Fruit fly (Drosophila melanogaster) whole organism, embryonic: Measurements from ENCODE around the gene mus101.

ENCODE experiments used
- BEAF-32 ChIP-seq: fragments of 200-800 bp; sonication (Bioruptor generic); optimal IDR thresholded peaks from 3 replicates; lab custom pipeline; 2017; ENCODE audit warnings: missing biosample characterization, missing genetic modification characterization, mild to moderate bottlenecking, moderate library complexity, missing genetic modification reagents
- CG10366 ChIP-seq: fragments of 200-800 bp; sonication (Bioruptor generic); IDR thresholded peaks from 2 replicates; pipeline ENCODE4 v1.3.6; 2022; ENCODE audit warnings: missing biosample characterization, missing genetic modification characterization
- CG10543 ChIP-seq: fragments of 200-800 bp; sonication (Bioruptor generic); optimal IDR thresholded peaks from 3 replicates; lab custom pipeline; 2017; ENCODE audit warnings: missing biosample characterization, mild to moderate bottlenecking, missing genetic modification characterization, moderate library complexity
- CG13624 ChIP-seq: fragments of 200-800 bp; sonication (Bioruptor generic); optimal IDR thresholded peaks from 2 replicates; lab custom pipeline; 2016; ENCODE audit warnings: missing biosample characterization, missing genetic modification characterization
- CG14441 ChIP-seq: fragments of 200-800 bp; sonication (Bioruptor generic); IDR thresholded peaks from 2 replicates; pipeline ENCODE4 v1.3.6; 2022; ENCODE audit warnings: missing biosample characterization, missing genetic modification characterization
- CG16863 ChIP-seq: fragments of 200-800 bp; sonication (Bioruptor generic); optimal IDR thresholded peaks from 3 replicates; lab custom pipeline; 2016; ENCODE audit warnings: missing biosample characterization, missing genetic modification characterization
- CG2678 ChIP-seq: fragments of 200-800 bp; sonication (Bioruptor generic); optimal IDR thresholded peaks from 3 replicates; lab custom pipeline; 2019; ENCODE audit warnings: missing biosample characterization, mild to moderate bottlenecking, missing genetic modification characterization, moderate library complexity
- CG3407 ChIP-seq: fragments of 200-800 bp; sonication (Bioruptor generic); optimal IDR thresholded peaks from 2 replicates; lab custom pipeline; 2018; ENCODE audit warnings: missing biosample characterization, mild to moderate bottlenecking, missing genetic modification characterization
- CG34376 ChIP-seq: fragments of 200-800 bp; sonication (Bioruptor generic); optimal IDR thresholded peaks from 2 replicates; lab custom pipeline; 2018; ENCODE audit warnings: missing biosample characterization, mild to moderate bottlenecking, missing genetic modification characterization
- CG6791 ChIP-seq: fragments of 200-800 bp; sonication (Bioruptor generic); IDR thresholded peaks from 3 replicates; pipeline ENCODE4 v1.3.6; 2022; ENCODE audit warnings: missing biosample characterization, missing genetic modification characterization; ENCODE audit not compliant: partially characterized antibody
- CG7357 ChIP-seq: fragments of 200-800 bp; sonication (Bioruptor generic); IDR thresholded peaks from 3 replicates; pipeline ENCODE4 v1.3.6; 2022; ENCODE audit warnings: missing biosample characterization, missing genetic modification characterization
- D19A ChIP-seq: fragments of 200-800 bp; optimal IDR thresholded peaks from 3 replicates; lab custom pipeline; 2019; ENCODE audit warnings: missing biosample characterization, mild to moderate bottlenecking, missing genetic modification characterization, moderate library complexity
- Dref ChIP-seq: fragments of 200-800 bp; sonication (Bioruptor generic); IDR thresholded peaks from 2 replicates; pipeline ENCODE4 v1.3.6; 2022; ENCODE audit warnings: missing biosample characterization, missing genetic modification characterization
- HLH54F ChIP-seq: fragments of 200-800 bp; sonication (Bioruptor generic); optimal IDR thresholded peaks from 3 replicates; lab custom pipeline; 2016; ENCODE audit warnings: missing biosample characterization, missing genetic modification characterization
- Hmr ChIP-seq: fragments of 200-800 bp; sonication (Bioruptor generic); optimal IDR thresholded peaks from 3 replicates; lab custom pipeline; 2017; ENCODE audit warnings: mild to moderate bottlenecking, missing biosample characterization, missing genetic modification reagents, missing genetic modification characterization
- Hr51 ChIP-seq, 2 experiments: fragments of 200-800 bp; sonication (Bioruptor generic); optimal IDR thresholded peaks; 2 replicates in 1 of 2; 3 replicates in 1 of 2; lab custom pipeline; 2016 to 2018; ENCODE audit warnings: missing biosample characterization in 2 of 2, missing genetic modification characterization in 2 of 2, mild to moderate bottlenecking in 1 of 2, moderate library complexity in 1 of 2
- MBD-R2 ChIP-seq: fragments of 200-800 bp; sonication (Bioruptor generic); IDR thresholded peaks from 2 replicates; pipeline ENCODE4 v1.3.6; 2022; ENCODE audit warnings: missing biosample characterization, missing genetic modification characterization
- MESR4 ChIP-seq: fragments of 200-800 bp; sonication (Bioruptor generic); optimal IDR thresholded peaks from 2 replicates; lab custom pipeline; 2018; ENCODE audit warnings: missing biosample characterization, mild to moderate bottlenecking, missing genetic modification characterization, moderate library complexity
- Med ChIP-seq: fragments of 200-800 bp; sonication (Bioruptor generic); peaks from one replicate; lab custom pipeline; 2016; ENCODE audit warnings: missing biosample characterization, missing genetic modification characterization, mild to moderate bottlenecking, inconsistent platforms, moderate library complexity
- Mrtf ChIP-seq: fragments of 200-800 bp; sonication (Bioruptor generic); IDR thresholded peaks from 3 replicates; pipeline ENCODE4 v1.3.6; 2022; ENCODE audit warnings: missing biosample characterization, missing genetic modification characterization
- Sry-δ ChIP-seq: fragments of 200-800 bp; sonication (Bioruptor generic); optimal IDR thresholded peaks from 2 replicates; lab custom pipeline; 2016; ENCODE audit warnings: missing biosample characterization, missing genetic modification characterization
- ab ChIP-seq: fragments of 200-800 bp; sonication (Bioruptor generic); optimal IDR thresholded peaks from 2 replicates; lab custom pipeline; 2016; ENCODE audit warnings: missing biosample characterization, missing genetic modification characterization
- bigmax ChIP-seq: fragments of 200-800 bp; sonication (Bioruptor generic); optimal IDR thresholded peaks from 2 replicates; lab custom pipeline; 2018; ENCODE audit warnings: missing biosample characterization, mild to moderate bottlenecking, missing genetic modification characterization
- btn ChIP-seq: fragments of 200-800 bp; sonication (Bioruptor generic); optimal IDR thresholded peaks from 2 replicates; lab custom pipeline; 2016; ENCODE audit warnings: missing biosample characterization, missing genetic modification characterization
- crp ChIP-seq, 2 experiments: fragments of 200-800 bp; sonication (Bioruptor generic); optimal IDR thresholded peaks; 2 replicates in 1 of 2; 3 replicates in 1 of 2; lab custom pipeline; 2017; ENCODE audit warnings: missing biosample characterization in 2 of 2, missing genetic modification characterization in 2 of 2, mild to moderate bottlenecking in 1 of 2, moderate library complexity in 1 of 2
- danr ChIP-seq: fragments of 200-800 bp; sonication (Bioruptor generic); IDR thresholded peaks from 2 replicates; pipeline ENCODE4 v1.3.6; 2022; ENCODE audit warnings: missing biosample characterization, missing genetic modification characterization
- exex ChIP-seq: fragments of 200-800 bp; sonication (Bioruptor generic); optimal IDR thresholded peaks from 4 replicates; lab custom pipeline; 2018; ENCODE audit warnings: missing biosample characterization, mild to moderate bottlenecking, missing genetic modification characterization, moderate library complexity
- grn ChIP-seq: fragments of 200-800 bp; sonication (Bioruptor generic); optimal IDR thresholded peaks from 3 replicates; lab custom pipeline; 2017; ENCODE audit warnings: missing biosample characterization, missing genetic modification characterization
- knrl ChIP-seq: fragments of 200-800 bp; sonication (Bioruptor generic); IDR thresholded peaks from 3 replicates; pipeline ENCODE4 v1.3.6; 2022; ENCODE audit warnings: missing biosample characterization, missing genetic modification characterization; ENCODE audit not compliant: partially characterized antibody
- lab ChIP-seq: fragments of 200-800 bp; sonication (Bioruptor generic); optimal IDR thresholded peaks from 3 replicates; lab custom pipeline; 2017; ENCODE audit warnings: missing biosample characterization, missing genetic modification characterization, mild to moderate bottlenecking, moderate library complexity, missing genetic modification reagents
- pzg ChIP-seq: fragments of 200-800 bp; sonication (Bioruptor generic); optimal IDR thresholded peaks from 3 replicates; lab custom pipeline; 2018; ENCODE audit warnings: missing biosample characterization, mild to moderate bottlenecking, missing genetic modification characterization, moderate library complexity
- salm ChIP-seq: fragments of 200-800 bp; sonication (Bioruptor generic); optimal IDR thresholded peaks from 2 replicates; lab custom pipeline; 2018; ENCODE audit warnings: missing biosample characterization, mild to moderate bottlenecking, missing genetic modification characterization
- sens ChIP-seq: fragments of 200-800 bp; sonication (Bioruptor generic); peaks from one replicate; lab custom pipeline; 2016; ENCODE audit warnings: missing biosample characterization, missing genetic modification characterization
- seq ChIP-seq: fragments of 200-800 bp; sonication (Bioruptor generic); IDR thresholded peaks from 2 replicates; pipeline ENCODE4 v1.3.6; 2022; ENCODE audit warnings: missing biosample characterization, missing genetic modification characterization
- sna ChIP-seq: fragments of 200-800 bp; sonication (Bioruptor generic); IDR thresholded peaks from 2 replicates; pipeline ENCODE4 v1.3.6; 2022; ENCODE audit warnings: missing biosample characterization, missing genetic modification characterization; ENCODE audit not compliant: partially characterized antibody
- sug ChIP-seq: fragments of 200-800 bp; optimal IDR thresholded peaks from 2 replicates; lab custom pipeline; 2019; ENCODE audit warnings: missing biosample characterization, mild to moderate bottlenecking, missing genetic modification characterization, moderate library complexity
- toy ChIP-seq: fragments of 200-800 bp; sonication (Bioruptor generic); IDR thresholded peaks from 2 replicates; pipeline ENCODE4 v1.3.6; 2022; ENCODE audit warnings: missing biosample characterization, missing genetic modification characterization
- wek ChIP-seq: fragments of 200-800 bp; sonication (Bioruptor generic); optimal IDR thresholded peaks from 3 replicates; lab custom pipeline; 2018; ENCODE audit warnings: missing biosample characterization, mild to moderate bottlenecking, missing genetic modification characterization, moderate library complexity

Gene mus101

dm6 chrX:13681906-13682305 lies 40.1 kb upstream of the mus101 start (continued):
- TF ChIP-seq CG13624 (GFP tag; lab: Kevin White, UChicago) (no peak), CG14441 (GFP tag; lab: Robert Waterston, UW) (0 out of 2 replicates have a peak, but pooled peaks have one; percentile 9), toy (GFP tag; lab: Robert Waterston, UW) (no peak), btn (GFP tag; lab: Kevin White, UChicago) (no peak), salm (no peak), lab (GFP tag; lab: Kevin White, UChicago) (peak; percentile 21), grn (peak; percentile 43), danr (GFP tag; lab: Robert Waterston, UW) (no peak), wek (GFP tag; lab: Kevin White, UChicago) (no peak), Hr51 (GFP tag; optimal IDR thresholded peaks at IDR 0.05; lab: Kevin White, UChicago) (no peak), sna (GFP tag; lab: Robert Waterston, UW) (no peak), sug (peak; percentile 49), CG7357 (GFP tag; lab: Robert Waterston, UW) (no peak), CG3407 (GFP tag; lab: Kevin White, UChicago) (no peak), CG34376 (peak; percentile 19), CG10366 (GFP tag; lab: Robert Waterston, UW) (no peak), exex (tag; lab: Kevin White, UChicago) (peak; percentile 51), ab (GFP tag; lab: Kevin White, UChicago) (no peak), seq (GFP tag; lab: Robert Waterston, UW) (no peak), CG6791 (GFP tag; lab: Robert Waterston, UW) (no peak), bigmax (GFP tag; lab: Kevin White, UChicago) (no peak), Hmr (GFP tag; lab: Kevin White, UChicago) (peak; percentile 19), CG10543 (GFP tag; lab: Kevin White, UChicago) (peak; percentile 18), Mrtf (GFP tag; lab: Robert Waterston, UW) (no peak)

dm6 chrX:13682652-13683051 lies 39.4 kb upstream of the mus101 start, which contains the start of gene CG11158:
Gene CG11158, plus strand, starts transcription at chrX:13682952.
- TF ChIP-seq BEAF-32: peak; percentile 30
- TF ChIP-seq MBD-R2 (GFP tag; lab: Robert Waterston, UW): peak; percentile 25; the same call in 1 of the 2 replicates
- TF ChIP-seq Dref: peak; percentile 42; the same call in 1 of the 2 replicates
- no peak for TF ChIP-seq CG3407 (GFP tag; lab: Kevin White, UChicago)
- TF ChIP-seq Sry-δ (GFP tag; lab: Kevin White, UChicago): peak; percentile 6
- peak; percentile 17 for TF ChIP-seq D19A (tag; lab: Kevin White, UChicago)
- peak; percentile 2 for TF ChIP-seq MESR4 (GFP tag; lab: Kevin White, UChicago)
- TF ChIP-seq HLH54F (GFP tag; lab: Kevin White, UChicago): no peak
- peak; percentile 9 for TF ChIP-seq pzg (GFP tag; lab: Kevin White, UChicago)
- no peak for TF ChIP-seq CG16863 (GFP tag; lab: Kevin White, UChicago)
- 0 out of 3 replicates have a peak, but pooled peaks have one; percentile 6 for TF ChIP-seq knrl (GFP tag; lab: Robert Waterston, UW)
- peak; percentile 67 for TF ChIP-seq Med (GFP tag; lab: Kevin White, UChicago)
- TF ChIP-seq crp (GFP tag; optimal IDR thresholded peaks at IDR 0.05; lab: Kevin White, UChicago): peak in 1 of 2 experiments; percentile 30

dm6 chrX:13691992-13692391 lies 30.1 kb upstream of the mus101 start, which contains the start of gene Nna1:
Gene Nna1, plus strand, starts transcription at chrX:13692292.
- TF ChIP-seq CG2678: no peak
- TF ChIP-seq sens (GFP tag; lab: Kevin White, UChicago): peak; percentile 60
